Worm (Caenorhabditis elegans) whole organism, L4 larva: ENCODE results near the gene K02A6.2.
A peak's percentile ranks its signal among the peaks of the same experiment; 100 is the strongest.

Experiments
- gei-8 ChIP-seq: fragments of 200-800 bp; sonication (Bioruptor generic); optimal IDR thresholded peaks from 2 replicates; lab custom pipeline; 2018; ENCODE audit warnings: mild to moderate bottlenecking, missing genetic modification characterization, missing compliant biosample characterization
- pha-4 ChIP-seq, 2 experiments: fragments of 150-350 bp in 1 of 2; fragments of 200-800 bp in 1 of 2; sonication (Bioruptor generic) in 1 of 2; IDR thresholded peaks in 1 of 2; optimal IDR thresholded peaks in 1 of 2; 2 replicates each; pipeline versions ENCODE4 v1.3.6 to Lab custom; 2014 to 2022; ENCODE audit warnings: missing genetic modification characterization in 2 of 2, missing genetic modification reagents in 2 of 2, missing biosample characterization in 1 of 2, missing compliant biosample characterization in 1 of 2
- saeg-2 ChIP-seq: fragments of 200-800 bp; sonication (Bioruptor generic); IDR thresholded peaks from 2 replicates; pipeline ENCODE4 v1.3.6; 2022; ENCODE audit warnings: missing genetic modification reagents, missing genetic modification characterization, missing compliant biosample characterization

DNA sequence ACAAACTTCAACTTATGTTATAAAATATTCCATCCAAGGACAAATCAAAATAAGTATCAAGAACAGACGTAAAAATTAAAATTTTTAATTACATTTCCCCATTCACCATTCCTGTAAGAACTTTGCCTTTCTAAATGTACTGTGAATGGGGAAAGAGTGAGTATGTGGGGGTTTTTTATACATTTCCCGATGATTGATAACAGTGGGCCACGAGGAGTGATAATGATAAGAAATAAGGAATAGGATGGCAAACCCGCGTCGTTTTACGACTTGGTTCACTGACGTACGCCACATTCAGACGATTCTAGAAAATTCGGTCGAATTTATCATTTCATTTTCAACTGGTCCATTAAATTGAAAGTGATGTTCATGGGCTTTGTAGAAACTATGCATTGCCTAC is 13.8 kb downstream of the K02A6.2 start, which contains the start of gene cdd-1:
- TF ChIP-seq saeg-2 (no peak), gei-8 (GFP tag; lab: Kevin White, UChicago) (peak; percentile 28), pha-4 (GFP tag; IDR thresholded peaks at IDR 0.05; lab: Robert Waterston, UW) (no peak), pha-4 (tag; optimal IDR thresholded peaks at IDR 0.05; lab: Kevin White, UChicago) (no peak)
